Fruit fly (Drosophila melanogaster): Measurements from ENCODE around the gene Orc5.

The Orc5 gene

DNA sequence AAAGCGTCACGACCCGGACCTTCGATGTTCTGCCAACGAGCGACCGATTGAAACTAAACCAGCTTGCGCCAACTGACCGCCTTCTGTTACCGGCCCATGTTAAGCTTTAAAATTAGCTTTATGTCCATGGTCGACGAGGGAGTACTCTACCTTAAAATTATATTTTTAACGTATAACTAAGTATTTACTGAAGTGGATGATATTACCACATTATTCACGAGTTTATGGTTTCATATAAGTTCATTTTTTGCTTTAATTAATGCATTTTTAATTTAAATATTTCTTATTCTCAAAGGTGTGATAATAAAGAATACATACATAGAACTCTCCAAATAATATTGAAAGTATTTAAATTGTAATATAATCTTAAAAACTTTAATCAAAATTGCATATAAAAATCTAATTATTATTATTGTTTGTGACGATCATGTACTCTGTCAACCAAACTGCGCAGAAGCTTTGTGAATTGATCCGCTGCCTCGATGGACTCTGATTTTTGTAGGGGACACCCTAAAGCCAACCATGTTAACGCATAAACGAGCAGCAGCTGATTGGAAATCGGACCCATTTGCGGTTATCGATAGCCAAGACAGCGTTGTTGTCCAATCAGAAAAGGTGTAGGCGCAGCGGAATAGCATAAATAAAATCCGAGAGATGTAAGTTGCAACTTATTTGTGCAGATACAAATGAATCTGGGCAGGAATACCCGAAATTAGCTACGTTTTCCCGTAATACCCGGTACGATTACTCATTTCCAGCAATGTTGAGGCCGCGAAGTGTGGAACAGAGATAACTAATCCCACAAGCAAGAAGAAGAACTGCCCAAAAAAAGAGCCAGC, 49.3 kb upstream of the Orc5 start, which contains the start of the genes CG9008 and p38b (continued):
- TF ChIP-seq vnd (GFP tag; IDR thresholded peaks at IDR 0.05; ENCODE audit: partially characterized antibody): no peak
- TF ChIP-seq Xrp1 (GFP tag; IDR thresholded peaks at IDR 0.05): peak; percentile 56; the same call in 1 of the 2 replicates
- no peak for TF ChIP-seq CG43689 (GFP tag; IDR thresholded peaks at IDR 0.05)
- TF ChIP-seq knrl (GFP tag; IDR thresholded peaks at IDR 0.05; ENCODE audit: partially characterized antibody): no peak
- TF ChIP-seq fd102C (GFP tag; optimal IDR thresholded peaks at IDR 0.05): no peak
- TF ChIP-seq MBD-R2 (GFP tag; IDR thresholded peaks at IDR 0.05): peak; percentile 70
- TF ChIP-seq ash1 (GFP tag; optimal IDR thresholded peaks at IDR 0.05): no peak
- peak; percentile 69 for TF ChIP-seq Fer2 (tag; optimal IDR thresholded peaks at IDR 0.05)
- TF ChIP-seq chinmo (GFP tag; IDR thresholded peaks at IDR 0.05; ENCODE audit: partially characterized antibody): 0 out of 4 replicates have a peak, but pooled peaks have one; percentile 67
- peak; percentile 60 to 93 for TF ChIP-seq crp (GFP tag; optimal IDR thresholded peaks at IDR 0.05)
- peak; percentile 79 for TF ChIP-seq ewg (GFP tag; optimal IDR thresholded peaks at IDR 0.05)
- TF ChIP-seq pb (GFP tag; optimal IDR thresholded peaks at IDR 0.05): no peak
- peak; percentile 24 for TF ChIP-seq pum (GFP tag; optimal IDR thresholded peaks at IDR 0.05)
- 0 out of 2 replicates have a peak, but pooled peaks have one; percentile 24 for TF ChIP-seq E2f2 (GFP tag; IDR thresholded peaks at IDR 0.05)
- TF ChIP-seq hkb (optimal IDR thresholded peaks at IDR 0.05): no peak
- peak; percentile 46; the same call in 1 of the 2 replicates for TF ChIP-seq hkb (GFP tag; IDR thresholded peaks at IDR 0.05)
- no peak for TF ChIP-seq CG4404 (GFP tag; IDR thresholded peaks at IDR 0.05)
- TF ChIP-seq Pdp1 (GFP tag; optimal IDR thresholded peaks at IDR 0.05): peak in 1 of 2 experiments; percentile 48
- no peak for TF ChIP-seq Taf1 (GFP tag; IDR thresholded peaks at IDR 0.05)
- no peak for TF ChIP-seq Mes4 (GFP tag; optimal IDR thresholded peaks at IDR 0.05)
- TF ChIP-seq dati (GFP tag; IDR thresholded peaks at IDR 0.05): no peak
- peak; percentile 61 for TF ChIP-seq BEAF-32 (GFP tag; optimal IDR thresholded peaks at IDR 0.05)
- TF ChIP-seq toy (GFP tag; IDR thresholded peaks at IDR 0.05): 0 out of 2 replicates have a peak, but pooled peaks have one; percentile 20
- no peak for TF ChIP-seq abd-A (tag; optimal IDR thresholded peaks at IDR 0.05)
- TF ChIP-seq CG4820 (GFP tag; optimal IDR thresholded peaks at IDR 0.05): peak; percentile 73
- TF ChIP-seq vvl (GFP tag; IDR thresholded peaks at IDR 0.05): peak; percentile 59
- 0 out of 3 replicates have a peak, but pooled peaks have one; percentile 26 for TF ChIP-seq Doc3 (GFP tag; IDR thresholded peaks at IDR 0.05; ENCODE audit: partially characterized antibody)
- 0 out of 3 replicates have a peak, but pooled peaks have one; percentile 4 for TF ChIP-seq CG2889 (GFP tag; IDR thresholded peaks at IDR 0.05)
- TF ChIP-seq ems (GFP tag; optimal IDR thresholded peaks at IDR 0.05): no peak
- TF ChIP-seq CG12299 (tag; optimal IDR thresholded peaks at IDR 0.05): peak; percentile 69
- peak; percentile 47 for TF ChIP-seq Hsf (GFP tag; optimal IDR thresholded peaks at IDR 0.05)
- no peak for TF ChIP-seq gsb (GFP tag; IDR thresholded peaks at IDR 0.05)
- TF ChIP-seq Atf3 (GFP tag; optimal IDR thresholded peaks at IDR 0.05): no peak
- peak; percentile 13; the same call in 1 of the 3 replicates for TF ChIP-seq CG6175 (GFP tag; IDR thresholded peaks at IDR 0.05)
- TF ChIP-seq Hmr (GFP tag; optimal IDR thresholded peaks at IDR 0.05): peak; percentile 89
- TF ChIP-seq CkIIα-i1 (GFP tag; IDR thresholded peaks at IDR 0.05): no peak
- TF ChIP-seq fru (optimal IDR thresholded peaks at IDR 0.05): no peak
- no peak for TF ChIP-seq CG8478 (optimal IDR thresholded peaks at IDR 0.05)
- peak; percentile 58 for TF ChIP-seq gfzf (GFP tag; optimal IDR thresholded peaks at IDR 0.05)
- peak; percentile 76 for TF ChIP-seq nerfin-1 (tag; optimal IDR thresholded peaks at IDR 0.05)
- no peak for TF ChIP-seq C15 (GFP tag; IDR thresholded peaks at IDR 0.05)
- TF ChIP-seq CG18599 (GFP tag; optimal IDR thresholded peaks at IDR 0.05): peak; percentile 84
- TF ChIP-seq CG10979 (tag; optimal IDR thresholded peaks at IDR 0.05): peak; percentile 83
- TF ChIP-seq sim (GFP tag; IDR thresholded peaks at IDR 0.05): no peak
- TF ChIP-seq CG33557 (GFP tag; optimal IDR thresholded peaks at IDR 0.05): peak; percentile 62
- peak; percentile 57 for TF ChIP-seq sd (tag; optimal IDR thresholded peaks at IDR 0.05)
- peak; percentile 71; the same call in 2 of the 3 replicates for TF ChIP-seq so (GFP tag; IDR thresholded peaks at IDR 0.05)
- no peak for TF ChIP-seq Atf-2 (GFP tag; optimal IDR thresholded peaks at IDR 0.05)
- peak; percentile 84 for TF ChIP-seq CG8388 (GFP tag; optimal IDR thresholded peaks at IDR 0.05)

Data from whole organism, embryonic.